Fruit fly (Drosophila melanogaster): ENCODE results near the gene Adk1.

Adk1 gene

dm6 chr3R:12219497-12219896 lies 21.8 kb downstream of the Adk1 start, which contains the start of gene Cog1 (continued):
- TF ChIP-seq mirr (GFP tag; optimal IDR thresholded peaks at IDR 0.05): no peak
- no peak for TF ChIP-seq CG6765 (GFP tag; optimal IDR thresholded peaks at IDR 0.05)
- peak; percentile 75 for TF ChIP-seq zen2 (GFP tag; IDR thresholded peaks at IDR 0.05; ENCODE audit: partially characterized antibody)
- no peak for TF ChIP-seq Sry-β (GFP tag; optimal IDR thresholded peaks at IDR 0.05)
- TF ChIP-seq Dref (GFP tag; IDR thresholded peaks at IDR 0.05): peak; percentile 74
- TF ChIP-seq CG6654 (GFP tag; optimal IDR thresholded peaks at IDR 0.05): no peak
- TF ChIP-seq ase (GFP tag; IDR thresholded peaks at IDR 0.05): no peak
- TF ChIP-seq YL-1 (GFP tag; optimal IDR thresholded peaks at IDR 0.05): peak; percentile 39
- peak; percentile 42 for TF ChIP-seq pzg (GFP tag; optimal IDR thresholded peaks at IDR 0.05)
- TF ChIP-seq Opbp (GFP tag; IDR thresholded peaks at IDR 0.05; ENCODE audit: partially characterized antibody): peak; percentile 73; the same call in 2 of the 3 replicates
- TF ChIP-seq pnt (GFP tag; optimal IDR thresholded peaks at IDR 0.05): no peak
- TF ChIP-seq eve (GFP tag; optimal IDR thresholded peaks at IDR 0.05): no peak
- no peak for TF ChIP-seq ssp (GFP tag; IDR thresholded peaks at IDR 0.05)
- TF ChIP-seq ato (GFP tag; IDR thresholded peaks at IDR 0.05; ENCODE audit: partially characterized antibody): peak; percentile 55; the same call in 1 of the 2 replicates
- TF ChIP-seq corto (GFP tag; optimal IDR thresholded peaks at IDR 0.05): no peak
- TF ChIP-seq CG31365 (tag; optimal IDR thresholded peaks at IDR 0.05): no peak
- TF ChIP-seq Drgx (GFP tag; IDR thresholded peaks at IDR 0.05): no peak
- no peak for TF ChIP-seq Dad (GFP tag; optimal IDR thresholded peaks at IDR 0.05)
- peak; percentile 2 for TF ChIP-seq trem (tag; optimal IDR thresholded peaks at IDR 0.05)
- TF ChIP-seq emc (GFP tag; optimal IDR thresholded peaks at IDR 0.05): no peak
- TF ChIP-seq CG6689 (GFP tag; IDR thresholded peaks at IDR 0.05): no peak
- TF ChIP-seq pan (optimal IDR thresholded peaks at IDR 0.05): no peak
- no peak for TF ChIP-seq pan (GFP tag; optimal IDR thresholded peaks at IDR 0.05 in 1 of 2, IDR thresholded peaks at IDR 0.05 in 1 of 2)
- no peak for TF ChIP-seq ara (GFP tag; IDR thresholded peaks at IDR 0.05)
- no peak for TF ChIP-seq Poxn (GFP tag; IDR thresholded peaks at IDR 0.05)
- TF ChIP-seq CG12942 (GFP tag; optimal IDR thresholded peaks at IDR 0.05): no peak
- TF ChIP-seq CG7963 (GFP tag; IDR thresholded peaks at IDR 0.05; ENCODE audit: partially characterized antibody): peak; percentile 39; the same call in 2 of the 3 replicates
- no peak for TF ChIP-seq dati (GFP tag; IDR thresholded peaks at IDR 0.05)
- TF ChIP-seq CG13624 (GFP tag; optimal IDR thresholded peaks at IDR 0.05): no peak
- no peak for TF ChIP-seq CG12391 (tag; optimal IDR thresholded peaks at IDR 0.05)
- no peak for TF ChIP-seq Fer2 (tag; optimal IDR thresholded peaks at IDR 0.05)
- TF ChIP-seq Meics (GFP tag; optimal IDR thresholded peaks at IDR 0.05): no peak
- peak; percentile 89 for TF ChIP-seq CG13287 (GFP tag; IDR thresholded peaks at IDR 0.05; ENCODE audit: partially characterized antibody)
- no peak for TF ChIP-seq dimm (GFP tag; IDR thresholded peaks at IDR 0.05)
- no peak for TF ChIP-seq repo (GFP tag; optimal IDR thresholded peaks at IDR 0.05)
- no peak for TF ChIP-seq Hr3 (GFP tag; optimal IDR thresholded peaks at IDR 0.05)
- TF ChIP-seq sna (GFP tag; IDR thresholded peaks at IDR 0.05; ENCODE audit: partially characterized antibody): peak; percentile 88
- no peak for TF ChIP-seq CG15479 (GFP tag; optimal IDR thresholded peaks at IDR 0.05)
- TF ChIP-seq Myb (GFP tag; optimal IDR thresholded peaks at IDR 0.05): peak; percentile 72
- TF ChIP-seq zfh1 (GFP tag; IDR thresholded peaks at IDR 0.05): no peak
- TF ChIP-seq Sry-δ (GFP tag; optimal IDR thresholded peaks at IDR 0.05): peak; percentile 45
- TF ChIP-seq CG11456 (GFP tag; IDR thresholded peaks at IDR 0.05): no peak

- TF ChIP-seq ftz-f1 (GFP tag; optimal IDR thresholded peaks at IDR 0.05) (peak; percentile 56), trem (tag; optimal IDR thresholded peaks at IDR 0.05) (peak; percentile 13), Six4 (GFP tag; optimal IDR thresholded peaks at IDR 0.05) (peak; percentile 81), CG1792 (GFP tag; optimal IDR thresholded peaks at IDR 0.05) (peak; percentile 50), HLH3B (GFP tag; IDR thresholded peaks at IDR 0.05) (peak; percentile 86), Hand (GFP tag; optimal IDR thresholded peaks at IDR 0.05) (peak; percentile 50), CG13424 (tag; optimal IDR thresholded peaks at IDR 0.05) (peak; percentile 93), ind (GFP tag; optimal IDR thresholded peaks at IDR 0.05) (peak; percentile 87), Hmx (GFP tag; optimal IDR thresholded peaks at IDR 0.05) (peak; percentile 80), stc (GFP tag; IDR thresholded peaks at IDR 0.05) (peak; percentile 83), dmrt99B (tag; optimal IDR thresholded peaks at IDR 0.05) (peak; percentile 88), cwo (GFP tag; optimal IDR thresholded peaks at IDR 0.05) (peak; percentile 80), CG6654 (GFP tag; optimal IDR thresholded peaks at IDR 0.05) (peak; percentile 55)
Measured at dm6 chr3R:12221366-12221916, 23.7 kb downstream of the Adk1 start, which contains the start of gene CG4860. CG4860 (minus strand) TSS chr3R:12221464.

Measured in whole organism, embryonic.